Fruit fly (Drosophila melanogaster): ENCODE data around the gene CG14881.

DNA sequence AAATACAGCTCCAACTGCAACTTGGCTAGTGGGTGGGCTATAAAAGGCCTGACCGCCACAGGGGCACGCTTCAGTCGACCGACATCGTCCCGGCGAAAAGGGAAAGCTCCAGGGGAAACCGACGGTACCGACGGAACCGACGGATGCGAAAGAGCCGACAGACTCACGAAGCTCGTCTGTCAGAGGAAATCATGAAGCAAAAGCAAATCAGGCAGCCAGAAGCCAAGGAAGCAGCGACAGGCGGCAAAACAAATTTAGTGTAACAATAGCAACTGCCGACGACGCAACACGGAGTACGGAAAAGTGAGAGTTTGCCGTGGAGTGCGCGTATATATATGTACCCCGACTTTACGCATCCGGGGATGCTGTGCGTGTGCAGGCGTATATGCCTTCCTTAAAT, 42.3 kb downstream of the CG14881 start, which contains the start of gene Gyc89Db:
- TF ChIP-seq CG17806 (tag; optimal IDR thresholded peaks at IDR 0.05) = no peak
- TF ChIP-seq CG34367 (tag; optimal IDR thresholded peaks at IDR 0.05) = no peak
